Worm (Caenorhabditis elegans): Measurements from ENCODE around the gene his-48.

DNA sequence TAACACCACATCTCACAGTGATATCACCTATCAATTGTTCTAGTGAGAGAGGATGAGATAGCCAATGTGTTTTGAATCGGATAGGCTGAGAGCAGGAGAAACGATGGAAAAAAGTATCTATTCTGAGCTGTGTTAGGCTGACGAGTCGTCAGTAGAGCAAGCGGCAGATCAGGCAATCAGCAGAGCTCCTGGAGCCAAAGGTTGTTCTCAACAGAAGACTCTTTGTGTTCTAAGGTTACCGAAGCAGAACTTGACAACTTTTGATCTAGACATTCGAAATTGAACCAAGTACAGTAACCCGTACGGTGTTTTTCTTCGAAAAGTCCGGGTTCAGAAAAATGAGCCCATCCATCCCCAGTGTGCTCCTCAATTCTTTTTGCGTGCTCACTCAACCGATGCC lies 28.2 kb downstream of the his-48 start:
- TF ChIP-seq lsy-2 (tag; optimal IDR thresholded peaks at IDR 0.05) (no peak), unc-62 (GFP tag; optimal IDR thresholded peaks at IDR 0.05) (no peak), ztf-11 (tag; optimal IDR thresholded peaks at IDR 0.05) (no peak), mab-5 (tag; optimal IDR thresholded peaks at IDR 0.05) (no peak), nhr-12 (tag; optimal IDR thresholded peaks at IDR 0.05) (no peak), lin-13 (tag; optimal IDR thresholded peaks at IDR 0.05) (no peak), flh-1 (GFP tag; optimal IDR thresholded peaks at IDR 0.05) (no peak)
